Worm (Caenorhabditis elegans) whole organism, L3 larva: ENCODE data around the gene Y43F8B.28.

Experiments used
- R02D3.7 ChIP-seq: fragments of 150-350 bp; optimal IDR thresholded peaks from 2 replicates; lab custom pipeline; 2014; ENCODE audit warnings: missing biosample characterization, missing genetic modification characterization
- ZK546.5 ChIP-seq: sonication (generic microtip); optimal IDR thresholded peaks from 2 replicates; lab custom pipeline; 2017; ENCODE audit warnings: missing biosample characterization, missing genetic modification characterization
- aly-2 ChIP-seq: fragments of 150-350 bp; optimal IDR thresholded peaks from 2 replicates; lab custom pipeline; 2014; ENCODE audit warnings: missing biosample characterization, missing genetic modification characterization
- ama-1 ChIP-seq: fragments of 150-350 bp; optimal IDR thresholded peaks from 2 replicates; lab custom pipeline; 2018
- ceh-16 ChIP-seq: sonication (generic microtip); optimal IDR thresholded peaks from 2 replicates; lab custom pipeline; 2017; ENCODE audit warnings: missing biosample characterization, missing genetic modification characterization
- ceh-28 ChIP-seq: fragments of 150-350 bp; optimal IDR thresholded peaks from 2 replicates; lab custom pipeline; 2014; ENCODE audit warnings: missing biosample characterization, missing genetic modification reagents, missing genetic modification characterization
- ceh-82 ChIP-seq: fragments of 150-350 bp; optimal IDR thresholded peaks from 2 replicates; lab custom pipeline; 2014; ENCODE audit warnings: missing biosample characterization, missing genetic modification characterization
- ceh-9 ChIP-seq: sonication (generic microtip); optimal IDR thresholded peaks from 2 replicates; lab custom pipeline; 2018; ENCODE audit warnings: missing biosample characterization, missing genetic modification characterization
- daf-12 ChIP-seq: fragments of 150-350 bp; optimal IDR thresholded peaks from 2 replicates; lab custom pipeline; 2014; ENCODE audit warnings: missing biosample characterization, missing genetic modification reagents, missing genetic modification characterization
- egl-27 ChIP-seq: sonication (generic microtip); optimal IDR thresholded peaks from 4 replicates; lab custom pipeline; 2017; ENCODE audit warnings: missing biosample characterization, missing genetic modification reagents, missing genetic modification characterization
- egl-5 ChIP-seq: fragments of 150-350 bp; optimal IDR thresholded peaks from 2 replicates; lab custom pipeline; 2017; ENCODE audit warnings: missing biosample characterization, missing genetic modification reagents, missing genetic modification characterization, inconsistent platforms
- elt-1 ChIP-seq: fragments of 150-350 bp; optimal IDR thresholded peaks from 2 replicates; lab custom pipeline; 2014; ENCODE audit warnings: missing biosample characterization, missing genetic modification characterization
- elt-2 ChIP-seq: sonication (generic microtip); optimal IDR thresholded peaks from 2 replicates; lab custom pipeline; 2016; ENCODE audit warnings: missing genetic modification reagents, mild to moderate bottlenecking, missing genetic modification characterization, missing compliant biosample characterization
- elt-3 ChIP-seq, 3 experiments: fragments of 150-350 bp in 1 of 3; sonication (generic microtip) in 2 of 3; optimal IDR thresholded peaks; 2 replicates in 2 of 3; 4 replicates in 1 of 3; lab custom pipeline; 2014 to 2017; ENCODE audit warnings: missing biosample characterization in 3 of 3, missing genetic modification characterization in 3 of 3
- eor-1 ChIP-seq, 2 experiments: fragments of 150-350 bp; optimal IDR thresholded peaks; 2 replicates each; lab custom pipeline; 2014 to 2018; ENCODE audit warnings: missing biosample characterization in 2 of 2, missing genetic modification characterization in 2 of 2
- fkh-10 ChIP-seq: sonication (generic microtip); optimal IDR thresholded peaks from 2 replicates; lab custom pipeline; 2017; ENCODE audit warnings: missing biosample characterization, missing genetic modification reagents, missing genetic modification characterization
- fkh-2 ChIP-seq: fragments of 150-350 bp; optimal IDR thresholded peaks from 2 replicates; lab custom pipeline; 2014; ENCODE audit warnings: missing biosample characterization, missing genetic modification reagents, missing genetic modification characterization
- hmg-11 ChIP-seq: sonication (generic microtip); optimal IDR thresholded peaks from 2 replicates; lab custom pipeline; 2016; ENCODE audit warnings: missing genetic modification characterization, missing compliant biosample characterization
- jun-1 ChIP-seq: fragments of 150-350 bp; optimal IDR thresholded peaks from 2 replicates; lab custom pipeline; 2014; ENCODE audit warnings: missing biosample characterization, missing genetic modification reagents, missing genetic modification characterization
- lin-15B ChIP-seq: fragments of 150-350 bp; optimal IDR thresholded peaks from 2 replicates; lab custom pipeline; 2014; ENCODE audit warnings: missing biosample characterization, missing genetic modification characterization
- lin-39 ChIP-seq: fragments of 150-350 bp; optimal IDR thresholded peaks from 2 replicates; lab custom pipeline; 2018; ENCODE audit warnings: missing biosample characterization, missing genetic modification reagents, missing genetic modification characterization
- lsy-12 ChIP-seq: sonication (generic microtip); optimal IDR thresholded peaks from 2 replicates; lab custom pipeline; 2016; ENCODE audit warnings: mild to moderate bottlenecking, missing genetic modification characterization, missing compliant biosample characterization
- mdl-1 ChIP-seq: fragments of 150-350 bp; optimal IDR thresholded peaks from 2 replicates; lab custom pipeline; 2014; ENCODE audit warnings: missing biosample characterization, missing genetic modification characterization
- mml-1 ChIP-seq: fragments of 150-350 bp; sonication (generic microtip); optimal IDR thresholded peaks from 3 replicates; lab custom pipeline; 2014; ENCODE audit warnings: missing biosample characterization, missing genetic modification characterization
- nfya-1 ChIP-seq: sonication (generic microtip); optimal IDR thresholded peaks from 2 replicates; lab custom pipeline; 2017; ENCODE audit warnings: missing genetic modification characterization, mild to moderate bottlenecking, missing compliant biosample characterization, antibody characterized with exemption, moderate library complexity; ENCODE audit not compliant: insufficient read depth
- nhr-11 ChIP-seq: fragments of 150-350 bp; optimal IDR thresholded peaks from 2 replicates; lab custom pipeline; 2014; ENCODE audit warnings: missing biosample characterization, missing genetic modification characterization
- nhr-12 ChIP-seq: fragments of 150-350 bp; optimal IDR thresholded peaks from 2 replicates; lab custom pipeline; 2014; ENCODE audit warnings: missing biosample characterization, missing genetic modification characterization
- nhr-23 ChIP-seq: fragments of 150-350 bp; optimal IDR thresholded peaks from 2 replicates; lab custom pipeline; 2014; ENCODE audit warnings: missing biosample characterization, missing genetic modification reagents, missing genetic modification characterization
- nhr-237 ChIP-seq: fragments of 150-350 bp; optimal IDR thresholded peaks from 2 replicates; lab custom pipeline; 2014; ENCODE audit warnings: missing biosample characterization, missing genetic modification characterization
- nhr-25 ChIP-seq: sonication (generic microtip); optimal IDR thresholded peaks from 2 replicates; lab custom pipeline; 2017; ENCODE audit warnings: missing biosample characterization, missing genetic modification characterization
- nhr-28 ChIP-seq: fragments of 150-350 bp; optimal IDR thresholded peaks from 2 replicates; lab custom pipeline; 2014; ENCODE audit warnings: missing biosample characterization, missing genetic modification characterization
- nhr-43 ChIP-seq: sonication (generic microtip); optimal IDR thresholded peaks from 2 replicates; lab custom pipeline; 2016; ENCODE audit warnings: mild to moderate bottlenecking, missing genetic modification characterization, missing compliant biosample characterization; ENCODE audit not compliant: poor library complexity, severe bottlenecking
- nhr-67 ChIP-seq: fragments of 150-350 bp; optimal IDR thresholded peaks from 2 replicates; lab custom pipeline; 2014; ENCODE audit warnings: missing biosample characterization, missing genetic modification characterization
- nhr-76 ChIP-seq: fragments of 150-350 bp; sonication (generic microtip); optimal IDR thresholded peaks from 5 replicates; lab custom pipeline; 2014; ENCODE audit warnings: missing biosample characterization, missing genetic modification characterization
- nhr-77 ChIP-seq: fragments of 150-350 bp; optimal IDR thresholded peaks from 2 replicates; lab custom pipeline; 2014; ENCODE audit warnings: missing biosample characterization, missing genetic modification characterization
- pha-4 ChIP-seq: fragments of 150-350 bp; optimal IDR thresholded peaks from 2 replicates; lab custom pipeline; 2014; ENCODE audit warnings: missing biosample characterization, missing genetic modification reagents, missing genetic modification characterization
- pqm-1 ChIP-seq: fragments of 150-350 bp; optimal IDR thresholded peaks from 2 replicates; lab custom pipeline; 2017; ENCODE audit warnings: missing biosample characterization, missing genetic modification characterization, inconsistent platforms
- sea-2 ChIP-seq: fragments of 150-350 bp; sonication (generic microtip); optimal IDR thresholded peaks from 4 replicates; lab custom pipeline; 2014; ENCODE audit warnings: missing biosample characterization, missing genetic modification reagents, missing genetic modification characterization
- skn-1 ChIP-seq: fragments of 150-350 bp; optimal IDR thresholded peaks from 2 replicates; lab custom pipeline; 2014; ENCODE audit warnings: missing biosample characterization, missing genetic modification characterization
- snpc-4 ChIP-seq: fragments of 150-350 bp; optimal IDR thresholded peaks from 2 replicates; lab custom pipeline; 2014; ENCODE audit warnings: missing biosample characterization, missing genetic modification characterization
- tbx-2 ChIP-seq: sonication (generic microtip); optimal IDR thresholded peaks from 2 replicates; lab custom pipeline; 2016; ENCODE audit warnings: mild to moderate bottlenecking, missing genetic modification characterization, missing compliant biosample characterization
- unc-39 ChIP-seq: sonication (generic microtip); optimal IDR thresholded peaks from 4 replicates; lab custom pipeline; 2017; ENCODE audit warnings: missing biosample characterization, missing genetic modification characterization
- unc-62 ChIP-seq: fragments of 150-350 bp; sonication (generic microtip); optimal IDR thresholded peaks from 4 replicates; lab custom pipeline; 2014; ENCODE audit warnings: missing biosample characterization, missing genetic modification reagents, missing genetic modification characterization
- zag-1 ChIP-seq: fragments of 150-350 bp; optimal IDR thresholded peaks from 2 replicates; lab custom pipeline; 2014; ENCODE audit warnings: missing biosample characterization, missing genetic modification characterization
- ztf-11 ChIP-seq: fragments of 150-350 bp; optimal IDR thresholded peaks from 2 replicates; lab custom pipeline; 2014; ENCODE audit warnings: missing biosample characterization, missing genetic modification characterization
- ztf-4 ChIP-seq: fragments of 150-350 bp; optimal IDR thresholded peaks from 2 replicates; lab custom pipeline; 2014; ENCODE audit warnings: missing biosample characterization, missing genetic modification characterization

Gene Y43F8B.28

DNA sequence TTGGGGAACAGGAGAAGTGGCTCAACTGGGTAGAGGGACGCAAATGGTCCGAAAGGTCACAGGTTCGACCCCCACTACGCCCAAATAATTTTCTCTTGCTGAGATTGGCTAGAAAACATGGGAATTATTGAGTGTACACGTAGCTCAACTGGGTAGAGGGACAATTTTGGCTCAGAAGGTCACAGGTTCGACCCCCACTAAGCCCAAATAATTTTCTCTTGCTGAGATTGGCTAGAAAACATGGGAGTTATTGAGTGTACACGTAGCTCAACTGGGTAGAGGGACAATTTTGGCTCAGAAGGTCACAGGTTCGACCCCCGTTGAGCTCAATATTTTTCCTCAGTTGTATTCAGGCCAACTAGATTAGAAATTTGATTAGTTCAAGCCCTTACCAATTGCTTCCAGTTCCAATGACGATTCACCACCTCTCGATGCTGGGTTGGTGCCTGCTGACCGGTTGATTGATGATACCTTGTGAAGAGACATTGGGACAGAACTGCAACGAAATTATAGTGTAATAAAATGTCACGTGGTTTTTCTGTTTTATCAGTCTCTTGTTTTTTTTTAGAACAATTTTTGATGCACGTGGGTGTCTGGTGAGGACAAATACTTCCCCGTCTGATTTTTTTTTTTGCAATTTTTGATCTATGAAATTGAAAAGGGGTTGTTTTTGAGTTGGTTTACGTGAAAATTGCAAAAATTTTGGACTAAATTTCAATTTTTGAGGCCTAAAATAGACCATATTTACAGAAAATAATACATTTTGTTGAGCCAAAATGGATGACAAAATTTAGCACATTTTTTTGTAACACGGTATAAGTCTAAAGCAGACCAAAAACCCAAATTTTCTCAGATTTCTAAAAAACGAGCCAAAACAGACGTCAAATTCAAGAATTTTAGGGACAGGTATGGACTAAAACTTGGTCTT is 36.5 kb downstream of the Y43F8B.28 start:
- TF ChIP-seq pha-4 (tag; lab: Kevin White, UChicago) (no peak), ama-1 (peak; percentile 59), snpc-4 (tag; lab: Kevin White, UChicago) (no peak), nhr-11 (tag; lab: Kevin White, UChicago) (no peak), nhr-25 (peak; percentile 23), nhr-67 (no peak), fkh-10 (GFP tag; lab: Kevin White, UChicago) (no peak), ceh-16 (tag; lab: Kevin White, UChicago) (no peak), lsy-12 (no peak), tbx-2 (tag; lab: Kevin White, UChicago) (no peak), fkh-2 (tag; lab: Kevin White, UChicago) (no peak), nhr-77 (no peak), nhr-43 (tag; lab: Kevin White, UChicago) (peak; percentile 45), pqm-1 (tag; lab: Kevin White, UChicago) (no peak), mml-1 (no peak), nfya-1 (tag; lab: Kevin White, UChicago) (peak; percentile 59), nhr-76 (no peak), lin-39 (tag; lab: Kevin White, UChicago) (peak; percentile 51), egl-5 (tag; lab: Kevin White, UChicago) (no peak), jun-1 (no peak), nhr-28 (tag; lab: Kevin White, UChicago) (no peak), sea-2 (GFP tag; lab: Kevin White, UChicago) (no peak), ceh-82 (tag; lab: Kevin White, UChicago) (no peak), elt-2 (peak; percentile 17)

DNA sequence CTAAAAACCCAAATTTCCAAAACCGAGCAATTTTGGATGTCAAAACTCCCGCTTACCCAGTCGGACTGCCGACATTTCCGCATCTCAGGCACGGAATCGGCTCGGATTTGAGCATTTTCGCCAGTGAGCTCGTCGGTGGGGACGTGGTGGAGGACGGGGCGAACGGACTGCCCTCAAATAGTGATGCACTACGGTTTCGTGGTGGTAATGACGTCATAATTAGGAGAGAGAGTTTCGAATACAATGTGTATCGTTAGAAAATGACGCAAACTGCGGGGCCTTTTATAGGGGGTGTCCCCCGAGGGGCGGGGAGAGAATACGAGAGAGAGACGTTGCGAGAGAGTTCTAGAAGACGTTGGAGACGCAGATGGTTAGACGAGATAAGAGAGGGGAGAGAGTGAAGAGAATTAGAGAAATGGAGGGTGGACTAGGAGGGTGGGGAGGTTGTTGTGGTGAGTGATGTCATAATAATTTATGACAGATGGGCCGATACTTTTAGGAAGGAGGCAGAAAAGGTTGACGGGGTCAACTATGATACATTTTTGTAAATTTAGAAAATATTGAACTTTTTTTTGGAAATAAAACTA is 37.5 kb downstream of the Y43F8B.28 start:
- TF ChIP-seq lin-15B (tag; lab: Kevin White, UChicago) (peak; percentile 41), ama-1 (peak; percentile 96), tbx-2 (tag; lab: Kevin White, UChicago) (peak; percentile 77), mdl-1 (tag; lab: Kevin White, UChicago) (peak; percentile 83), nhr-77 (no peak), nhr-67 (no peak), lin-39 (tag; lab: Kevin White, UChicago) (peak; percentile 86), ztf-11 (no peak), aly-2 (no peak), nhr-237 (tag; lab: Kevin White, UChicago) (no peak), egl-5 (tag; lab: Kevin White, UChicago) (peak; percentile 79), ceh-28 (peak; percentile 84), fkh-10 (GFP tag; lab: Kevin White, UChicago) (peak; percentile 7), daf-12 (tag; lab: Kevin White, UChicago) (no peak), nhr-23 (tag; lab: Kevin White, UChicago) (peak; percentile 95), skn-1 (tag; lab: Kevin White, UChicago) (peak; percentile 70), snpc-4 (tag; lab: Kevin White, UChicago) (peak; percentile 45), ceh-16 (tag; lab: Kevin White, UChicago) (no peak), ceh-9 (no peak), unc-39 (tag; lab: Kevin White, UChicago) (no peak), hmg-11 (tag; lab: Kevin White, UChicago) (peak; percentile 66), egl-27 (peak; percentile 58), nhr-28 (tag; lab: Kevin White, UChicago) (no peak), ztf-4 (tag; lab: Kevin White, UChicago) (peak; percentile 76), lsy-12 (peak; percentile 93), nhr-11 (tag; lab: Kevin White, UChicago) (no peak), nhr-25 (peak; percentile 97), pha-4 (tag; lab: Kevin White, UChicago) (peak; percentile 49), jun-1 (peak; percentile 94), nhr-12 (tag; lab: Kevin White, UChicago) (no peak), sea-2 (GFP tag; lab: Kevin White, UChicago) (peak; percentile 27), zag-1 (tag; lab: Kevin White, UChicago) (peak; percentile 55), pqm-1 (tag; lab: Kevin White, UChicago) (peak; percentile 56), nhr-43 (tag; lab: Kevin White, UChicago) (peak; percentile 83), fkh-2 (tag; lab: Kevin White, UChicago) (no peak), eor-1 (tag; optimal IDR thresholded peaks at IDR 0.05; lab: Kevin White, UChicago) (peak in 1 of 2 experiments; percentile 67), ZK546.5 (tag; lab: Kevin White, UChicago) (no peak), nhr-76 (no peak), elt-3 (tag; optimal IDR thresholded peaks at IDR 0.05; lab: Kevin White, UChicago) (peak in 1 of 3 experiments; percentile 87), elt-1 (peak; percentile 56), elt-2 (peak; percentile 79), R02D3.7 (peak; percentile 73), nfya-1 (tag; lab: Kevin White, UChicago) (peak; percentile 91), unc-62 (GFP tag; lab: Kevin White, UChicago) (peak; percentile 86)
